Worm (Caenorhabditis elegans) whole organism, L2 larva: ENCODE measurements around the gene W09D6.1.

Experiments used
- C34F6.9 ChIP-seq: fragments of 150-350 bp; optimal IDR thresholded peaks from 2 replicates; lab custom pipeline; 2014; ENCODE audit warnings: missing biosample characterization, missing genetic modification characterization
- F13H6.1 ChIP-seq: sonication (generic microtip); optimal IDR thresholded peaks from 2 replicates; lab custom pipeline; 2016; ENCODE audit warnings: missing genetic modification characterization, missing compliant biosample characterization
- R02D3.7 ChIP-seq: fragments of 150-350 bp; optimal IDR thresholded peaks from 2 replicates; lab custom pipeline; 2014; ENCODE audit warnings: missing biosample characterization, missing genetic modification characterization
- Y55F3AM.14 ChIP-seq: fragments of 200-800 bp; sonication (Bioruptor generic); optimal IDR thresholded peaks from 2 replicates; lab custom pipeline; 2018; ENCODE audit warnings: mild to moderate bottlenecking, missing genetic modification characterization, missing compliant biosample characterization
- ZK546.5 ChIP-seq: sonication (generic microtip); optimal IDR thresholded peaks from 2 replicates; lab custom pipeline; 2017; ENCODE audit warnings: missing biosample characterization, missing genetic modification characterization
- alr-1 ChIP-seq: fragments of 150-350 bp; optimal IDR thresholded peaks from 2 replicates; lab custom pipeline; 2014; ENCODE audit warnings: missing biosample characterization, missing genetic modification characterization
- aly-2 ChIP-seq: fragments of 150-350 bp; optimal IDR thresholded peaks from 2 replicates; lab custom pipeline; 2014; ENCODE audit warnings: missing biosample characterization, missing genetic modification characterization
- ama-1 ChIP-seq: fragments of 150-350 bp; optimal IDR thresholded peaks from 2 replicates; lab custom pipeline; 2018; ENCODE audit warnings: inconsistent platforms
- blmp-1 ChIP-seq: sonication (generic microtip); optimal IDR thresholded peaks from 2 replicates; lab custom pipeline; 2017; ENCODE audit warnings: missing genetic modification characterization, mild to moderate bottlenecking, missing compliant biosample characterization, antibody characterized with exemption, moderate library complexity; ENCODE audit not compliant: insufficient read depth
- ceh-16 ChIP-seq: fragments of 150-350 bp; optimal IDR thresholded peaks from 2 replicates; lab custom pipeline; 2014; ENCODE audit warnings: missing biosample characterization, missing genetic modification characterization
- ceh-82 ChIP-seq: fragments of 150-350 bp; optimal IDR thresholded peaks from 2 replicates; lab custom pipeline; 2014; ENCODE audit warnings: missing biosample characterization, missing genetic modification characterization
- crh-2 ChIP-seq: sonication (generic microtip); optimal IDR thresholded peaks from 2 replicates; lab custom pipeline; 2017; ENCODE audit warnings: missing biosample characterization, missing genetic modification characterization
- dmd-4 ChIP-seq: sonication (generic microtip); optimal IDR thresholded peaks from 2 replicates; lab custom pipeline; 2017; ENCODE audit warnings: missing biosample characterization, missing genetic modification characterization
- egl-27 ChIP-seq: sonication (generic microtip); optimal IDR thresholded peaks from 3 replicates; lab custom pipeline; 2017; ENCODE audit warnings: missing biosample characterization, missing genetic modification reagents, missing genetic modification characterization
- elt-1 ChIP-seq: fragments of 150-350 bp; optimal IDR thresholded peaks from 2 replicates; lab custom pipeline; 2014; ENCODE audit warnings: missing biosample characterization, missing genetic modification characterization
- elt-3 ChIP-seq: sonication (generic microtip); optimal IDR thresholded peaks from 2 replicates; lab custom pipeline; 2017; ENCODE audit warnings: missing biosample characterization, missing genetic modification characterization
- fos-1 ChIP-seq: fragments of 150-350 bp; optimal IDR thresholded peaks from 2 replicates; lab custom pipeline; 2014; ENCODE audit warnings: missing biosample characterization, missing genetic modification characterization
- gmeb-1 ChIP-seq: fragments of 150-350 bp; optimal IDR thresholded peaks from 2 replicates; lab custom pipeline; 2014; ENCODE audit warnings: missing biosample characterization, missing genetic modification characterization
- lin-11 ChIP-seq: fragments of 150-350 bp; sonication (generic microtip); optimal IDR thresholded peaks from 2 replicates; lab custom pipeline; 2014; ENCODE audit warnings: missing biosample characterization, missing genetic modification characterization, inconsistent platforms, mixed read lengths
- lin-13 ChIP-seq: fragments of 150-350 bp; optimal IDR thresholded peaks from 2 replicates; lab custom pipeline; 2014; ENCODE audit warnings: missing biosample characterization, missing genetic modification reagents, missing genetic modification characterization
- lin-39 ChIP-seq: fragments of 150-350 bp; optimal IDR thresholded peaks from 2 replicates; lab custom pipeline; 2014; ENCODE audit warnings: missing biosample characterization, missing genetic modification reagents, missing genetic modification characterization
- lsy-2 ChIP-seq, 2 experiments: fragments of 150-350 bp in 1 of 2; sonication (generic microtip) in 1 of 2; optimal IDR thresholded peaks; 2 replicates each; lab custom pipeline; 2014 to 2017; ENCODE audit warnings: missing biosample characterization in 2 of 2, missing genetic modification characterization in 2 of 2
- mab-5 ChIP-seq: fragments of 150-350 bp; optimal IDR thresholded peaks from 2 replicates; lab custom pipeline; 2014; ENCODE audit warnings: missing biosample characterization, missing genetic modification characterization
- mbf-1 ChIP-seq: sonication (generic microtip); optimal IDR thresholded peaks from 2 replicates; lab custom pipeline; 2017; ENCODE audit warnings: missing biosample characterization, missing genetic modification characterization
- mdl-1 ChIP-seq, 2 experiments: fragments of 150-350 bp in 1 of 2; sonication (generic microtip) in 1 of 2; optimal IDR thresholded peaks; 2 replicates each; lab custom pipeline; 2017; ENCODE audit warnings: missing biosample characterization in 2 of 2, missing genetic modification characterization in 2 of 2
- nhr-10 ChIP-seq: sonication (generic microtip); optimal IDR thresholded peaks from 2 replicates; lab custom pipeline; 2017; ENCODE audit warnings: missing biosample characterization, missing genetic modification characterization
- nhr-11 ChIP-seq: fragments of 150-350 bp; optimal IDR thresholded peaks from 2 replicates; lab custom pipeline; 2014; ENCODE audit warnings: missing biosample characterization, missing genetic modification characterization
- nhr-12 ChIP-seq: fragments of 150-350 bp; optimal IDR thresholded peaks from 2 replicates; lab custom pipeline; 2014; ENCODE audit warnings: missing biosample characterization, missing genetic modification characterization
- nhr-129 ChIP-seq: fragments of 150-350 bp; optimal IDR thresholded peaks from 2 replicates; lab custom pipeline; 2014; ENCODE audit warnings: missing biosample characterization, missing genetic modification characterization
- nhr-21 ChIP-seq: fragments of 150-350 bp; optimal IDR thresholded peaks from 2 replicates; lab custom pipeline; 2014; ENCODE audit warnings: missing biosample characterization, missing genetic modification characterization
- nhr-23 ChIP-seq: fragments of 150-350 bp; optimal IDR thresholded peaks from 2 replicates; lab custom pipeline; 2014; ENCODE audit warnings: missing biosample characterization, missing genetic modification reagents, missing genetic modification characterization
- nhr-237 ChIP-seq: fragments of 150-350 bp; optimal IDR thresholded peaks from 2 replicates; lab custom pipeline; 2014; ENCODE audit warnings: missing biosample characterization, missing genetic modification characterization
- nhr-25 ChIP-seq: fragments of 150-350 bp; sonication (generic microtip); optimal IDR thresholded peaks from 3 replicates; lab custom pipeline; 2014; ENCODE audit warnings: missing biosample characterization, missing genetic modification characterization
- nhr-6 ChIP-seq: fragments of 150-350 bp; optimal IDR thresholded peaks from 2 replicates; lab custom pipeline; 2014; ENCODE audit warnings: missing biosample characterization, missing genetic modification characterization
- nhr-77 ChIP-seq: fragments of 150-350 bp; optimal IDR thresholded peaks from 2 replicates; lab custom pipeline; 2014; ENCODE audit warnings: missing biosample characterization, missing genetic modification characterization
- peb-1 ChIP-seq: fragments of 150-350 bp; optimal IDR thresholded peaks from 2 replicates; lab custom pipeline; 2014; ENCODE audit warnings: missing biosample characterization, missing genetic modification characterization
- sem-4 ChIP-seq: fragments of 150-350 bp; optimal IDR thresholded peaks from 2 replicates; lab custom pipeline; 2014; ENCODE audit warnings: missing biosample characterization, missing genetic modification reagents, missing genetic modification characterization
- skn-1 ChIP-seq: sonication (generic microtip); optimal IDR thresholded peaks from 2 replicates; lab custom pipeline; 2017; ENCODE audit warnings: missing biosample characterization, missing genetic modification characterization
- sma-3 ChIP-seq: sonication (generic microtip); optimal IDR thresholded peaks from 2 replicates; lab custom pipeline; 2016; ENCODE audit warnings: missing genetic modification reagents, missing genetic modification characterization, missing compliant biosample characterization
- sma-9 ChIP-seq, 2 experiments: fragments of 150-350 bp in 1 of 2; sonication (generic microtip) in 1 of 2; optimal IDR thresholded peaks; 2 replicates each; lab custom pipeline; 2014 to 2016; ENCODE audit warnings: missing genetic modification characterization in 2 of 2, mild to moderate bottlenecking in 1 of 2, missing biosample characterization in 1 of 2, missing compliant biosample characterization in 1 of 2, missing genetic modification reagents in 1 of 2, moderate library complexity in 1 of 2
- snpc-4 ChIP-seq: fragments of 150-350 bp; optimal IDR thresholded peaks from 2 replicates; lab custom pipeline; 2014; ENCODE audit warnings: missing biosample characterization, missing genetic modification characterization
- unc-39 ChIP-seq: fragments of 150-350 bp; optimal IDR thresholded peaks from 2 replicates; lab custom pipeline; 2014; ENCODE audit warnings: missing biosample characterization, missing genetic modification characterization
- unc-55 ChIP-seq: fragments of 150-350 bp; sonication (generic microtip); optimal IDR thresholded peaks from 3 replicates; lab custom pipeline; 2014; ENCODE audit warnings: missing biosample characterization, missing genetic modification reagents, missing genetic modification characterization
- unc-62 ChIP-seq: fragments of 150-350 bp; optimal IDR thresholded peaks from 2 replicates; lab custom pipeline; 2014; ENCODE audit warnings: missing biosample characterization, missing genetic modification reagents, missing genetic modification characterization
- zag-1 ChIP-seq: fragments of 150-350 bp; optimal IDR thresholded peaks from 2 replicates; lab custom pipeline; 2014; ENCODE audit warnings: missing biosample characterization, missing genetic modification characterization
- ztf-1 ChIP-seq: fragments of 200-800 bp; sonication (Bioruptor generic); conservative IDR thresholded peaks from 2 replicates; pipeline ENCODE4 v1.3.6; 2022; ENCODE audit warnings: missing genetic modification characterization, missing compliant biosample characterization
- ztf-11 ChIP-seq: sonication (generic microtip); optimal IDR thresholded peaks from 2 replicates; lab custom pipeline; 2017; ENCODE audit warnings: missing biosample characterization, missing genetic modification characterization
- ztf-4 ChIP-seq: fragments of 150-350 bp; optimal IDR thresholded peaks from 2 replicates; lab custom pipeline; 2014; ENCODE audit warnings: missing biosample characterization, missing genetic modification characterization

W09D6.1 gene

ce11 chrIII:11115956-11116355 is 47.3 kb downstream of the W09D6.1 start:
- no peak for TF ChIP-seq Y55F3AM.14 (GFP tag; lab: Kevin White, UChicago)
- no peak for TF ChIP-seq mdl-1 (tag; optimal IDR thresholded peaks at IDR 0.05; lab: Kevin White, UChicago)
- TF ChIP-seq ZK546.5 (tag; lab: Kevin White, UChicago) = no peak
- no peak for TF ChIP-seq nhr-12 (tag; lab: Kevin White, UChicago)
- TF ChIP-seq lin-11 = no peak
- TF ChIP-seq F13H6.1 = no peak
- TF ChIP-seq nhr-237 (tag; lab: Kevin White, UChicago) = no peak
- TF ChIP-seq unc-55 = no peak
- TF ChIP-seq lin-13 (GFP tag; lab: Kevin White, UChicago) = no peak
- no peak for TF ChIP-seq unc-62
- no peak for TF ChIP-seq nhr-77
- no peak for TF ChIP-seq gmeb-1 (tag; lab: Kevin White, UChicago)
- TF ChIP-seq zag-1 (tag; lab: Kevin White, UChicago) = no peak
- TF ChIP-seq ztf-4 (tag; lab: Kevin White, UChicago) = no peak
- TF ChIP-seq mbf-1 (tag; lab: Kevin White, UChicago) = no peak
- no peak for TF ChIP-seq ceh-82 (tag; lab: Kevin White, UChicago)

ce11 chrIII:11119176-11119853 is 50.7 kb downstream of the W09D6.1 start, which contains the start of the genes sup-35 and Y48A6C.4:
sup-35 (minus strand) TSS chrIII:11119226.
Y48A6C.4 (plus strand) TSS chrIII:11119803.
- TF ChIP-seq dmd-4 (tag; lab: Kevin White, UChicago) (no peak), lsy-2 (tag; optimal IDR thresholded peaks at IDR 0.05; lab: Kevin White, UChicago) (peak; percentile 57 to 90), mbf-1 (tag; lab: Kevin White, UChicago) (no peak), ama-1 (no peak), egl-27 (tag; lab: Kevin White, UChicago) (no peak), nhr-6 (peak; percentile 64), unc-62 (no peak), nhr-129 (tag; lab: Kevin White, UChicago) (peak; percentile 76), ceh-16 (tag; lab: Kevin White, UChicago) (no peak), lin-11 (no peak), nhr-11 (tag; lab: Kevin White, UChicago) (no peak), lin-13 (GFP tag; lab: Kevin White, UChicago) (peak; percentile 91), nhr-10 (no peak), mdl-1 (tag; optimal IDR thresholded peaks at IDR 0.05; lab: Kevin White, UChicago) (peak in 1 of 2 experiments; percentile 3), sma-3 (peak; percentile 96), C34F6.9 (tag; lab: Kevin White, UChicago) (peak; percentile 91), Y55F3AM.14 (GFP tag; lab: Kevin White, UChicago) (no peak), aly-2 (no peak), nhr-12 (tag; lab: Kevin White, UChicago) (no peak), skn-1 (no peak), sma-9 (GFP tag; optimal IDR thresholded peaks at IDR 0.05; lab: Kevin White, UChicago) (peak; percentile 77), sma-9 (tag; optimal IDR thresholded peaks at IDR 0.05; lab: Kevin White, UChicago) (no peak), zag-1 (tag; lab: Kevin White, UChicago) (no peak), R02D3.7 (no peak), nhr-21 (tag; lab: Kevin White, UChicago) (peak; percentile 61), elt-3 (tag; lab: Kevin White, UChicago) (no peak), mab-5 (tag; lab: Kevin White, UChicago) (no peak), gmeb-1 (tag; lab: Kevin White, UChicago) (peak; percentile 93), unc-39 (no peak), blmp-1 (peak; percentile 8), sem-4 (peak; percentile 30), ztf-1 (GFP tag; lab: Robert Waterston, UW) (no peak), alr-1 (tag; lab: Kevin White, UChicago) (no peak), nhr-237 (tag; lab: Kevin White, UChicago) (no peak), peb-1 (no peak), fos-1 (peak; percentile 34), crh-2 (tag; lab: Kevin White, UChicago) (peak; percentile 85), F13H6.1 (peak; percentile 73), ZK546.5 (tag; lab: Kevin White, UChicago) (no peak), ceh-82 (tag; lab: Kevin White, UChicago) (no peak), snpc-4 (tag; lab: Kevin White, UChicago) (peak; percentile 77), lin-39 (tag; lab: Kevin White, UChicago) (no peak), ztf-4 (tag; lab: Kevin White, UChicago) (peak; percentile 49), nhr-23 (tag; lab: Kevin White, UChicago) (no peak), unc-55 (peak; percentile 91), ztf-11 (tag; lab: Kevin White, UChicago) (no peak), elt-1 (tag; lab: Kevin White, UChicago) (no peak), nhr-25 (tag; lab: Kevin White, UChicago) (peak; percentile 64), nhr-77 (no peak)
